Worm (Caenorhabditis elegans): Measurements from ENCODE around the gene B0228.6.

DNA sequence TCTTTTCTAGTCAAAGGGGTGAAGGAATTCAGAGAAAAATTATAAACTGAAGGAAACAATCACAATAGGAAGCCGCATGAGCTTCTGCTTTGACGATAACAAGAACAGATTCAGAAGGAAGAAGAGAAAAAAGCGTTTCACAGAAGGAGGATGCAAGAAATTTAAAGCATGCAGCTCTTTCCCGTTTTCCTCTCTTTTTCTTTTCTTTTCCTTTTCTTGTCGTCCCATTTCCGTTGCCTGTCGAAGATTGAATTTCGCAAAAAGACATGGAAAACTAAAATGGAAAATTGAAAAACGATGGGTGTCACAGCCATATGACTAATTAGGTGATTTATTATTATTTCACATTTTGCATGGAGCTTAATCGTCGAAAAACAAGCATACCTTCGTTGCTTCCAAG, 38.9 kb downstream of the B0228.6 start:
- TF ChIP-seq ref-1 (GFP tag; conservative IDR thresholded peaks at IDR 0.05) (no peak), flt-1 (GFP tag; IDR thresholded peaks at IDR 0.05) (no peak)
